Fruit fly (Drosophila melanogaster) whole organism, embryonic: ENCODE measurements around the gene gce.

Experiments used
- Adf1 ChIP-seq: fragments of 200-800 bp; sonication (Bioruptor generic); IDR thresholded peaks from 2 replicates; pipeline ENCODE4 v1.3.6; 2022; ENCODE audit warnings: missing biosample characterization, missing genetic modification characterization
- CG10366 ChIP-seq: fragments of 200-800 bp; sonication (Bioruptor generic); IDR thresholded peaks from 2 replicates; pipeline ENCODE4 v1.3.6; 2022; ENCODE audit warnings: missing biosample characterization, missing genetic modification characterization
- CG16779 ChIP-seq: fragments of 200-800 bp; sonication (Bioruptor generic); IDR thresholded peaks from 2 replicates; pipeline ENCODE4 v1.3.6; 2022; ENCODE audit warnings: missing biosample characterization, missing genetic modification characterization
- CG16815 ChIP-seq: fragments of 200-800 bp; sonication (Bioruptor generic); optimal IDR thresholded peaks from 3 replicates; lab custom pipeline; 2017; ENCODE audit warnings: missing biosample characterization, mild to moderate bottlenecking, missing genetic modification characterization
- CG1832 ChIP-seq: fragments of 200-800 bp; sonication (Bioruptor generic); optimal IDR thresholded peaks from 2 replicates; lab custom pipeline; 2017; ENCODE audit warnings: missing biosample characterization, mild to moderate bottlenecking, missing genetic modification characterization, inconsistent platforms
- CG3163 ChIP-seq: fragments of 200-800 bp; sonication (Bioruptor generic); optimal IDR thresholded peaks from 3 replicates; lab custom pipeline; 2016; ENCODE audit warnings: missing biosample characterization, missing genetic modification characterization
- CG32772 ChIP-seq: fragments of 200-800 bp; sonication (Bioruptor generic); IDR thresholded peaks from 2 replicates; pipeline ENCODE4 v1.3.6; 2022; ENCODE audit warnings: missing biosample characterization, missing genetic modification characterization
- CG34224 ChIP-seq: fragments of 200-800 bp; sonication (Bioruptor generic); IDR thresholded peaks from 3 replicates; pipeline ENCODE4 v1.3.6; 2022; ENCODE audit warnings: missing biosample characterization, missing genetic modification characterization; ENCODE audit not compliant: partially characterized antibody
- CG5245 ChIP-seq: fragments of 200-800 bp; sonication (Bioruptor generic); optimal IDR thresholded peaks from 3 replicates; lab custom pipeline; 2016; ENCODE audit warnings: missing biosample characterization, missing genetic modification characterization
- CG6791 ChIP-seq: fragments of 200-800 bp; sonication (Bioruptor generic); IDR thresholded peaks from 3 replicates; pipeline ENCODE4 v1.3.6; 2022; ENCODE audit warnings: missing biosample characterization, missing genetic modification characterization; ENCODE audit not compliant: partially characterized antibody
- CG8944 ChIP-seq: fragments of 200-800 bp; sonication (Bioruptor generic); optimal IDR thresholded peaks from 3 replicates; lab custom pipeline; 2016; ENCODE audit warnings: missing biosample characterization, missing genetic modification characterization
- Chrac-16 ChIP-seq: fragments of 200-800 bp; sonication (Bioruptor generic); optimal IDR thresholded peaks from 3 replicates; lab custom pipeline; 2016; ENCODE audit warnings: missing biosample characterization, missing genetic modification characterization
- CoRest ChIP-seq: fragments of 200-800 bp; sonication (Bioruptor generic); optimal IDR thresholded peaks from 3 replicates; lab custom pipeline; 2018; ENCODE audit warnings: missing biosample characterization, mild to moderate bottlenecking, missing genetic modification characterization, moderate library complexity
- Dip2 ChIP-seq: fragments of 200-800 bp; sonication (Bioruptor generic); IDR thresholded peaks from 2 replicates; pipeline ENCODE4 v1.3.6; 2022; ENCODE audit warnings: missing biosample characterization, missing genetic modification characterization
- Dp ChIP-seq: fragments of 200-800 bp; sonication (Bioruptor generic); optimal IDR thresholded peaks from 2 replicates; lab custom pipeline; 2018; ENCODE audit warnings: missing biosample characterization, mild to moderate bottlenecking, missing genetic modification characterization, moderate library complexity
- Drgx ChIP-seq: fragments of 200-800 bp; sonication (Bioruptor generic); IDR thresholded peaks from 2 replicates; pipeline ENCODE4 v1.3.6; 2022; ENCODE audit warnings: missing biosample characterization, missing genetic modification characterization
- Gsc ChIP-seq: fragments of 200-800 bp; sonication (Bioruptor generic); IDR thresholded peaks from 2 replicates; pipeline ENCODE4 v1.3.6; 2022; ENCODE audit warnings: missing biosample characterization, missing genetic modification characterization
- HLH3B ChIP-seq: fragments of 200-800 bp; sonication (Bioruptor generic); IDR thresholded peaks from 2 replicates; pipeline ENCODE4 v1.3.6; 2022; ENCODE audit warnings: missing biosample characterization, missing genetic modification characterization
- HLHmδ ChIP-seq: fragments of 200-800 bp; sonication (Bioruptor generic); optimal IDR thresholded peaks from 2 replicates; lab custom pipeline; 2018; ENCODE audit warnings: missing biosample characterization, mild to moderate bottlenecking, missing genetic modification characterization, moderate library complexity
- Hand ChIP-seq: fragments of 200-800 bp; sonication (Bioruptor generic); optimal IDR thresholded peaks from 2 replicates; lab custom pipeline; 2017; ENCODE audit warnings: mild to moderate bottlenecking, missing biosample characterization, missing genetic modification reagents, missing genetic modification characterization
- Jarid2 ChIP-seq: fragments of 200-800 bp; sonication (Bioruptor generic); optimal IDR thresholded peaks from 3 replicates; lab custom pipeline; 2017; ENCODE audit warnings: mild to moderate bottlenecking, missing biosample characterization, missing genetic modification reagents, missing genetic modification characterization
- Nf-YC ChIP-seq: fragments of 200-800 bp; optimal IDR thresholded peaks from 3 replicates; lab custom pipeline; 2019; ENCODE audit warnings: missing biosample characterization, mild to moderate bottlenecking, missing genetic modification characterization, moderate library complexity
- PHDP ChIP-seq: fragments of 200-800 bp; sonication (Bioruptor generic); optimal IDR thresholded peaks from 3 replicates; lab custom pipeline; 2018; ENCODE audit warnings: missing biosample characterization, mild to moderate bottlenecking, missing genetic modification characterization, moderate library complexity
- Ravus ChIP-seq: fragments of 200-800 bp; sonication (Bioruptor generic); IDR thresholded peaks from 2 replicates; pipeline ENCODE4 v1.3.6; 2022; ENCODE audit warnings: missing biosample characterization, missing genetic modification characterization
- Sry-δ ChIP-seq: fragments of 200-800 bp; sonication (Bioruptor generic); optimal IDR thresholded peaks from 2 replicates; lab custom pipeline; 2016; ENCODE audit warnings: missing biosample characterization, missing genetic modification characterization
- Trl ChIP-seq, 3 experiments: fragments of >200 bp in 2 of 3; fragments of 200-800 bp in 1 of 3; sonication (Bioruptor generic) in 1 of 3; optimal IDR thresholded peaks; 2 replicates in 1 of 3; 3 replicates in 2 of 3; lab custom pipeline; 2016 to 2017; ENCODE audit warnings: missing biosample characterization in 1 of 3, missing genetic modification characterization in 1 of 3
- az2 ChIP-seq: fragments of 200-800 bp; sonication (Bioruptor generic); optimal IDR thresholded peaks from 3 replicates; lab custom pipeline; 2016; ENCODE audit warnings: missing biosample characterization, missing genetic modification characterization
- bowl ChIP-seq: fragments of 200-800 bp; sonication (Bioruptor generic); IDR thresholded peaks from 2 replicates; pipeline ENCODE4 v1.3.6; 2022; ENCODE audit warnings: missing biosample characterization, missing genetic modification characterization
- dmrt11E ChIP-seq: fragments of 200-800 bp; sonication (Bioruptor generic); optimal IDR thresholded peaks from 3 replicates; lab custom pipeline; 2018; ENCODE audit warnings: missing biosample characterization, mild to moderate bottlenecking, missing genetic modification characterization, moderate library complexity
- ewg ChIP-seq: fragments of 200-800 bp; sonication (Bioruptor generic); optimal IDR thresholded peaks from 3 replicates; lab custom pipeline; 2017; ENCODE audit warnings: mild to moderate bottlenecking, missing biosample characterization, missing genetic modification reagents, missing genetic modification characterization
- fd3F ChIP-seq: fragments of 200-800 bp; sonication (Bioruptor generic); optimal IDR thresholded peaks from 2 replicates; lab custom pipeline; 2018; ENCODE audit warnings: missing biosample characterization, mild to moderate bottlenecking, missing genetic modification characterization, moderate library complexity
- fd96Cb ChIP-seq: fragments of 200-800 bp; sonication (Bioruptor generic); optimal IDR thresholded peaks from 2 replicates; lab custom pipeline; 2018; ENCODE audit warnings: missing biosample characterization, mild to moderate bottlenecking, missing genetic modification characterization, moderate library complexity
- grn ChIP-seq: fragments of 200-800 bp; sonication (Bioruptor generic); optimal IDR thresholded peaks from 3 replicates; lab custom pipeline; 2017; ENCODE audit warnings: missing biosample characterization, missing genetic modification characterization
- onecut ChIP-seq: fragments of 200-800 bp; sonication (Bioruptor generic); IDR thresholded peaks from 2 replicates; pipeline ENCODE4 v1.3.6; 2022; ENCODE audit warnings: missing biosample characterization, missing genetic modification characterization
- pros ChIP-seq: fragments of 200-800 bp; sonication (Bioruptor generic); optimal IDR thresholded peaks from 3 replicates; lab custom pipeline; 2019; ENCODE audit warnings: missing biosample characterization, mild to moderate bottlenecking, missing genetic modification characterization, moderate library complexity
- pzg ChIP-seq: fragments of 200-800 bp; sonication (Bioruptor generic); optimal IDR thresholded peaks from 3 replicates; lab custom pipeline; 2018; ENCODE audit warnings: missing biosample characterization, mild to moderate bottlenecking, missing genetic modification characterization, moderate library complexity
- sens ChIP-seq: fragments of 200-800 bp; sonication (Bioruptor generic); peaks from one replicate; lab custom pipeline; 2016; ENCODE audit warnings: missing biosample characterization, missing genetic modification characterization
- shn ChIP-seq: fragments of 200-800 bp; sonication (Bioruptor generic); optimal IDR thresholded peaks from 3 replicates; lab custom pipeline; 2016; ENCODE audit warnings: missing biosample characterization, missing genetic modification characterization
- tll ChIP-seq, 2 experiments: fragments of 200-800 bp in 1 of 2; fragments of >200 bp in 1 of 2; sonication (Bioruptor generic) in 1 of 2; optimal IDR thresholded peaks; 2 replicates each; lab custom pipeline; 2017 to 2019; ENCODE audit warnings: missing biosample characterization in 2 of 2, missing genetic modification characterization in 2 of 2, mild to moderate bottlenecking in 1 of 2, moderate library complexity in 1 of 2
- zen2 ChIP-seq: fragments of 200-800 bp; sonication (Bioruptor generic); IDR thresholded peaks from 3 replicates; pipeline ENCODE4 v1.3.6; 2022; ENCODE audit warnings: missing biosample characterization, missing genetic modification characterization; ENCODE audit not compliant: partially characterized antibody

Gene gce

DNA sequence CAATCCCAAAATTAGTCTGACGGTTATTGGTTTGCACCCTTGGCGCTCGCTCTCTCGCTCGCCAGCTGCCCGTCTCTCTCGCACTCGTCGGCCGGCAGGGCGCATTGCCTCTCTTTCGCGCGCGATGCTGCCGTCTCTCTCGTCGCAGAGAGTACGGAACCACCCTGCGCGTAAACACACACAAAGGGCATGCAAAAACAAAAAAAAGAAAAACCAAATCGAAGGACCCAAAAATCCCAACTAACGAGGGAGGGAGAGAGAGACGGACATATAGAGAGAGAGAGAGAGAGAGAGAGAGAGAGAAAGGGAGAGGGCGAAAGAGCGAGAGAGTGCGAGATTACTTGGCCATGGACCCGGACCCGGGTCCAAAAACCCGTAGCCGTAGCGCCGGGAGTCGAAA is 58.8 kb downstream of the gce start (continued):
- TF ChIP-seq Nf-YC (tag; lab: Kevin White, UChicago) (peak; percentile 97), Jarid2 (no peak), onecut (no peak), Sry-δ (GFP tag; lab: Kevin White, UChicago) (no peak), pzg (no peak), CG5245 (GFP tag; lab: Kevin White, UChicago) (no peak), shn (no peak), Dip2 (GFP tag; lab: Robert Waterston, UW) (no peak), Trl (optimal IDR thresholded peaks at IDR 0.05; lab: Kevin White, UChicago) (peak; percentile 29 to 55), Trl (GFP tag; optimal IDR thresholded peaks at IDR 0.05; lab: Kevin White, UChicago) (no peak), CG1832 (GFP tag; lab: Kevin White, UChicago) (peak; percentile 96), Gsc (GFP tag; lab: Robert Waterston, UW) (no peak), Ravus (GFP tag; lab: Robert Waterston, UW) (no peak), CG16779 (GFP tag; lab: Robert Waterston, UW) (no peak), Hand (no peak), Drgx (GFP tag; lab: Robert Waterston, UW) (no peak), CG8944 (GFP tag; lab: Kevin White, UChicago) (no peak), ewg (peak; percentile 99), CG32772 (GFP tag; lab: Robert Waterston, UW) (no peak), tll (GFP tag; optimal IDR thresholded peaks at IDR 0.05; lab: Kevin White, UChicago) (peak in 1 of 2 experiments; percentile 65), bowl (GFP tag; lab: Robert Waterston, UW) (no peak), HLHmδ (no peak), fd96Cb (tag; lab: Kevin White, UChicago) (no peak), CoRest (tag; lab: Kevin White, UChicago) (peak; percentile 31), CG10366 (GFP tag; lab: Robert Waterston, UW) (no peak), CG3163 (GFP tag; lab: Kevin White, UChicago) (no peak), CG34224 (GFP tag; lab: Robert Waterston, UW) (no peak), pros (no peak), HLH3B (GFP tag; lab: Robert Waterston, UW) (no peak), fd3F (GFP tag; lab: Kevin White, UChicago) (no peak), grn (no peak), CG16815 (GFP tag; lab: Kevin White, UChicago) (no peak), sens (peak; percentile 17)

DNA sequence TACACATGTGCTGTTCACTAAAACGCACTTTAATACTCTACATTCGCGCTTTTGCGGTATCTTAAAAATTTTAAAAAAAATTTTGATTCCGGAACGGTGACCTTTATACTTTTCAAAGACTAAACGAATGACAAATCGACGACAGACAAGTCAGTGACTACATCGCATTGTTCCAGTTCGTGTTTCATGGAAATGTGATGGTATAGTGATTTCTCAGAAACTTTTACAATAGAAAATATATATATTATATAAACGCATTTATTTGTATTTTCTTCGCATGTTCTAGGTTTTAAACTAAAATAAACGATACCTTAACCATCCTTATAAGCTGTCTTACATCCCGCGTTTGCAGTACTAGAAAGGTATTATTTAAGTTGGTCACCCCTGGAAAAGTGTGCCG is 63.4 kb downstream of the gce start, which contains the start of gene Pp1-13C:
Pp1-13C (minus strand) TSS at position 101 of the 400 bp plus-strand sequence.
- TF ChIP-seq zen2 (GFP tag; lab: Robert Waterston, UW), result no peak
- TF ChIP-seq CG6791 (GFP tag; lab: Robert Waterston, UW), result no peak
- TF ChIP-seq Chrac-16 (GFP tag; lab: Kevin White, UChicago), result no peak
- no peak for TF ChIP-seq dmrt11E (tag; lab: Kevin White, UChicago)
- TF ChIP-seq Adf1 (GFP tag; lab: Robert Waterston, UW), result no peak
- no peak for TF ChIP-seq Dp
- TF ChIP-seq az2, result no peak
- no peak for TF ChIP-seq PHDP (tag; lab: Kevin White, UChicago)
- TF ChIP-seq, all 482 proteins: peak for 0
